Worm (Caenorhabditis elegans) whole organism, dauer: Measurements from ENCODE around the gene srr-2.

Experiments
- unc-62 ChIP-seq: sonication (generic microtip); optimal IDR thresholded peaks from 2 replicates; lab custom pipeline; 2017; ENCODE audit warnings: missing biosample characterization, missing genetic modification reagents, missing genetic modification characterization

The srr-2 gene

ce11 chrV:19206911-19207310 lies 10.1 kb downstream of the srr-2 start:
- no peak for TF ChIP-seq unc-62

ce11 chrV:19205450-19205849 lies 11.5 kb downstream of the srr-2 start:
- TF ChIP-seq unc-62 = no peak

DNA sequence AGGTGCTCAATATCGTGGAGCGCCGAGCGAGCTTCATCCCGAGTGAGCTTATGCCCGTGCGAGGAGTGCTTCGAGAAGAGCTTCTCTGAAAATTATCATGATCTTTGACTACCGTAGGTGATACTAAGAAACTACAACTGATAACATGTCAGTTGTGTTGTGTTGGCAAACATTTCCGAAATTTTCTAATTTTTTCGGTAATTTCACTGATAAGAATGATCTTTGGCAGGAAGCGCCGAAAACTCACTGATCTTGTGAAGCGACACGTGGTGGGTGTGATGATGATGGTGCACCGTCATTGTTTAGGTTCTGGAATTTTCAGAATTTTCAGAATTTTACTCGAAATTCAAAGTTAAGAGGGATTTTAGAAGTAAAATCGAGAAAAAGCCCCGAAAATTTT lies 13.7 kb downstream of the srr-2 start, which contains the start of gene Y39B6A.1:
Gene Y39B6A.1, minus strand, starts transcription at position 309 of the 400 bp plus-strand sequence.
- no peak for TF ChIP-seq unc-62

DNA sequence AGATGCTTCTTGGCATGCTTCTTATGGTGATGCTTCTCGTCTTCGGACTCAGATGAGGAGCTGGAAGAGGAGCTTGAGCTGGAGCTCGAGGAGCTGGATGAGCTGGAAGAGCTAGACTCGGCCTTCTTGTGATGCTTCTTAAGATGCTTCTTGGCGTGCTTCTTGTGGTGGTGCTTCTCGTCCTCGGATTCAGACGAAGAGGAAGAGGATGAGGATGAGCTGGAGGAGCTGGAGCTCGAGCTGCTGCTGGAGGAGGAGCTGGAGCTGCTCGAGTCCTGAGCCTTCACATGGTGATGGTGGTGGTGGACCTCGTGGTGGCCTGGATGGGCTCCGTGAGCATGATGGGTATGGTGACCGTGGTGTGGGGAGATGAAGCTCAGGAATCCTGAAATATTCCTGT lies 14.2 kb downstream of the srr-2 start:
- TF ChIP-seq unc-62 = no peak

DNA sequence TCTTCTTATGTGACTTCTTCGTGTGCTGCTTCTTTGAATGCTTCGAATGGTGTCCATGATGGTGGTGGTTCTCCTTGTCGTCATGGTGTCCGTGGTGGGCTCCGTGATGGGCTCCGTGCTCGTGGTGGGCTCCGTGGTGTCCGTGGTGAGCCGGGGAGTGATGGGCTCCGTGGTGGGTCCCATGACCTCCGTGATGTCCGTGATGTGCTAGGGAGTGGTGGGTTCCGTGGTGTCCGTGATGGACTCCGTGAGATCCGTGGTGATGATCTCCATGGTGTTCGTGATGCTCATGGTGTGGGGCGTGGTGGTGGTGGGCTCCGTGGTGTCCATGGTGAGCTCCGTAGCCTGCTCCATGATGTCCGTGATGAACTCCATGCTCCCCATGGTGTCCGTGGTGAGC lies 15.8 kb downstream of the srr-2 start:
- TF ChIP-seq unc-62 = no peak

DNA sequence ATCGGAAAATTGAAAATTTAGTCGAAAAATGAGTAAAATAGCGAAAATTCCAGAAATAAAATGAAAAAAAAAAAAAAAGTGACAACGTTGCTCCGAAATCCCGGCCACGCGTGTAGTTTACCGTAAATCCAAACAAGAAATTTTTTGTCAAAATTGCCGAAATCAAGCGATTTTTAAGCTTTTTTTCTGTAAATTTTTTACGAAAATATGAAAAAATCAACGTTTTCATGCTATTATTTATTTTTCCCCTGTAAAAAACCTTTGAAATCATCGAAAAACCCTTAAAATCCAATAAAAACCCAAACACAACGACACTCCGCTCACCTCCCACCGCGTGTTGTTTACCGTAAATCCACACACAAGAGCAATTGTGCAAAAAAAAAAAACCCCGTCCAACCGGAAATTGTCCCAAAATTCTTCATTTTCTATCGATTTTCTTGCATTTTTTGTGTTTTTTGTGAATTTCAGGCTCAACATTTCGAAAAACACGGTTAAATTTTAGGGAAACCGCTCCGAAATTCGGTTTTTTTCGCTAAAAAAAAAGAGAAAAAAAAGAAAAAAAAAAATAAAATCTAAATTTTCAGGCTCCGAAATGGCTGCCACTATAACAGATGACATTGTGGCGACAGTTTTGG lies 26.9 kb downstream of the srr-2 start, which contains the start of the genes Y39B6A.3 and pph-5:
Gene Y39B6A.3, minus strand, starts transcription at position 51 of the 635 bp plus-strand sequence.
Gene pph-5, plus strand, starts transcription at position 585 of the 635 bp plus-strand sequence.
- no peak for TF ChIP-seq unc-62

- no peak for TF ChIP-seq unc-62
Measured at ce11 chrV:19181684-19182083, 35.3 kb downstream of the srr-2 start.

- no peak for TF ChIP-seq unc-62
Measured at ce11 chrV:19178896-19179295, 38.1 kb downstream of the srr-2 start.

DNA sequence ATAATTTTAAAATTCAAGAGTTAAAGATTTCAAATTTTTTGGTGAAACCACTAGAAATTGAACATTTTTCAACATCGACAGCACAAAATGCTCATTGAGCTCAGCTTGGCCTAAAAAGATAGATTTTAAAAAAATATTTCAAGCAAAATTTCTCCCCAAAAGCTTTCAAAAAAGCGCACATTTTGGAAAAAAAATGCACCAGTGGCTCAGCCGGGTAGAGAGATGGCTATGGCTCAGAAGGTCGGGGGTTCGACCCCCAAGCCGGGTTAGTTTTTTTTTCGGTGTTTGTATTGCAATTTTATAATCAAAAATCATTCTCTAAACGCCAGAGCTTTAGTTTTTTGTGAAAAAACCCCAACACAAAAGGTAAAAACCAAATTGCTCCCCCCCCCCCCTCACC lies 39.2 kb downstream of the srr-2 start:
- TF ChIP-seq unc-62 = no peak

DNA sequence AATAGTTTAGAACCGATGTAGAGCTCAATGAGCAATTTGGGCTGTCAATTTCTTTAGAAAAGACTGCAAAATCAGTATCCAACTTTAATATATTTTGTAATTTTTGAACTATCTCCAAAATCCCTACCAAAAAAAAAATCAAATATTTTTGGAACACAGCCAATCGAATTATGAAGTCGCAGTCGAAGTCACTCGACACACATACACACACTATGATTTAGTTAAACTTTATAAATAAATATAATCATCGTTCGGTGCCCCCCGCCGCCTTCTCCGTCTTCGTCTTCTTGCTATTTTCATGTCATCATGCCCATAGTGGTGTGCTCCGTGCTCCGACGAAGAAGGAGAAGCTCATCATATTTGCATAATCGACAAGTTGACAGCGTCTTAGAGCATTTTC lies 39.9 kb downstream of the srr-2 start:
- TF ChIP-seq unc-62 = no peak

ce11 chrV:19175714-19176113 lies 41.3 kb downstream of the srr-2 start:
- TF ChIP-seq unc-62 = no peak

DNA sequence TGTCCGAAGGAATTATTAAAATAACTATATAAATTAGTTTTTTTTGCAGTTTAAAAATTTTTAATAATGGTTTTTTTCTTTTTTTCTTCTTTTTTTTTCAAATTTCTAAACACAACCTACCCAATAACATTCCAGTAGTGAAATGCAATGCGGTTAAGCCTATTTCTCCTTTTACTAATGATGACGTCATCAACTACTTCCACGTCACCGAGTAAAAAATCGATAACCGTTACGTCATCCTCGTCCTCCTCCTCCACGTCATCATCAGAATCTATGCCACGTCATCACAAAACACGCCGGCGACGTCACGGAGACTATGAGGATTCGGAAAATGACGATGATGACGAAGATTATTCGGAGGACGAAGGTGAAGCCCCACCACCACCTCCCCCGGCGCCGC lies 42.4 kb downstream of the srr-2 start, which contains the start of gene hot-2:
Gene hot-2, plus strand, starts transcription at position 134 of the 400 bp plus-strand sequence.
- no peak for TF ChIP-seq unc-62
